Worm (Caenorhabditis elegans) whole organism, mixed stage, embryonic: ENCODE data around the gene swt-6.

Source experiments
- blmp-1 ChIP-seq: fragments of 150-350 bp; optimal IDR thresholded peaks from 2 replicates; lab custom pipeline; 2014; ENCODE audit warnings: missing biosample characterization, missing genetic modification characterization
- ceh-43 ChIP-seq: fragments of 200-800 bp; sonication (Bioruptor generic); optimal IDR thresholded peaks from 2 replicates; lab custom pipeline; 2018; ENCODE audit warnings: mild to moderate bottlenecking, missing genetic modification characterization, moderate library complexity, missing compliant biosample characterization
- elt-1 ChIP-seq: sonication (generic microtip); optimal IDR thresholded peaks from 2 replicates; lab custom pipeline; 2017; ENCODE audit warnings: missing genetic modification characterization, mild to moderate bottlenecking, missing compliant biosample characterization, antibody characterized with exemption, moderate library complexity, borderline replicate concordance; ENCODE audit not compliant: insufficient read depth
- flh-1 ChIP-seq: fragments of 200-800 bp; sonication (Bioruptor generic); optimal IDR thresholded peaks from 2 replicates; lab custom pipeline; 2018; ENCODE audit warnings: mild to moderate bottlenecking, missing genetic modification characterization, moderate library complexity, missing compliant biosample characterization
- lin-13 ChIP-seq: fragments of 150-350 bp; optimal IDR thresholded peaks from 2 replicates; lab custom pipeline; 2014; ENCODE audit warnings: missing biosample characterization, missing genetic modification characterization
- lsy-2 ChIP-seq: fragments of 150-350 bp; optimal IDR thresholded peaks from 2 replicates; lab custom pipeline; 2014; ENCODE audit warnings: missing biosample characterization, missing genetic modification characterization
- mep-1 ChIP-seq: fragments of 150-350 bp; optimal IDR thresholded peaks from 2 replicates; lab custom pipeline; 2017; ENCODE audit warnings: missing biosample characterization, missing genetic modification reagents, missing genetic modification characterization, inconsistent platforms
- nhr-2 ChIP-seq: fragments of 150-350 bp; optimal IDR thresholded peaks from 2 replicates; lab custom pipeline; 2014; ENCODE audit warnings: missing biosample characterization, missing genetic modification characterization
- nhr-237 ChIP-seq: fragments of 150-350 bp; optimal IDR thresholded peaks from 2 replicates; lab custom pipeline; 2014; ENCODE audit warnings: missing biosample characterization, missing genetic modification characterization
- nhr-28 ChIP-seq: fragments of 150-350 bp; optimal IDR thresholded peaks from 2 replicates; lab custom pipeline; 2014; ENCODE audit warnings: missing biosample characterization, missing genetic modification characterization
- snpc-4 ChIP-seq: fragments of 150-350 bp; optimal IDR thresholded peaks from 2 replicates; lab custom pipeline; 2014; ENCODE audit warnings: missing biosample characterization, missing genetic modification characterization
- unc-62 ChIP-seq: fragments of 150-350 bp; optimal IDR thresholded peaks from 2 replicates; lab custom pipeline; 2014; ENCODE audit warnings: missing biosample characterization, missing genetic modification reagents, missing genetic modification characterization
- ztf-11 ChIP-seq: fragments of 150-350 bp; optimal IDR thresholded peaks from 2 replicates; lab custom pipeline; 2014; ENCODE audit warnings: missing biosample characterization, missing genetic modification characterization

DNA sequence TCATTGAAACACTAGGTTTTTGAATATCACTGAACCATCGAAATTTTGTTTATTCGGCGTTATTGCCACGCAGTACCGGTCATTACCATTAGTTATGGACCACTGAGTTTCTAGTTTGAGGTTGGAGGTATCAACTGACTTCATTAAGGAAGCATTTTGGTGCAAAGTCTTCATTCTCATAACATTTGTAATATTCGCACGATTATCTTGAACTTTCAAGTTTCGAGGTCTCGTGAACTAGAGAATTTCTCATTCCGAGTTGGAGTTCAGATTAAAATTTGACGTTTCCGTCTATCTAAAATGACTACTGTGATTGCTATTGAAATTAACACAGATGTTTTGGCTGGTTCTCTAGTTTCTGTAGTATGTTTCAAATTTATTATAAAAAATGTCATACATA is 33.4 kb upstream of the swt-6 start, which contains the start of gene srx-42:
- no peak for TF ChIP-seq unc-62 (GFP tag; lab: Kevin White, UChicago)
- no peak for TF ChIP-seq nhr-237 (tag; lab: Kevin White, UChicago)
- TF ChIP-seq elt-1 (tag; lab: Kevin White, UChicago), result no peak
- no peak for TF ChIP-seq snpc-4 (tag; lab: Kevin White, UChicago)
- TF ChIP-seq nhr-2 (tag; lab: Kevin White, UChicago), result no peak
- no peak for TF ChIP-seq blmp-1
- no peak for TF ChIP-seq ceh-43 (GFP tag; lab: Kevin White, UChicago)
- no peak for TF ChIP-seq nhr-28 (tag; lab: Kevin White, UChicago)
- TF ChIP-seq mep-1 (tag; lab: Kevin White, UChicago), result no peak
- TF ChIP-seq flh-1, result no peak
- no peak for TF ChIP-seq ztf-11 (tag; lab: Kevin White, UChicago)
- TF ChIP-seq lsy-2 (tag; lab: Kevin White, UChicago), result no peak
- no peak for TF ChIP-seq lin-13
